Fruit fly (Drosophila melanogaster) Kc167 (cell line): Measurements from ENCODE around the gene CG43999.

ENCODE experiments used
- Myc ChIP-seq: fragments of >200 bp; optimal IDR thresholded peaks from 2 replicates; lab custom pipeline; 2017; ENCODE audit warnings: missing external identifiers
- Sin3A ChIP-seq: fragments of >200 bp; optimal IDR thresholded peaks from 2 replicates; lab custom pipeline; 2018; ENCODE audit warnings: missing external identifiers
- h ChIP-seq: fragments of >200 bp; optimal IDR thresholded peaks from 3 replicates; lab custom pipeline; 2018; ENCODE audit warnings: missing external identifiers
- insv ChIP-seq: fragments of >200 bp; optimal IDR thresholded peaks from 3 replicates; lab custom pipeline; 2018; ENCODE audit warnings: missing external identifiers
- psq ChIP-seq: fragments of >200 bp; optimal IDR thresholded peaks from 2 replicates; lab custom pipeline; 2017; ENCODE audit warnings: missing external identifiers
- ttk ChIP-seq: sonication (Bioruptor generic); optimal IDR thresholded peaks from 2 replicates; lab custom pipeline; 2017; ENCODE audit warnings: missing external identifiers

Gene CG43999

dm6 chr3R:23948466-23949413, 19.9 kb upstream of the CG43999 start:
- TF ChIP-seq ttk = no peak
- no peak for TF ChIP-seq Myc
- TF ChIP-seq Sin3A (lab: Kevin White, UChicago) = no peak
- no peak for TF ChIP-seq insv (lab: Kevin White, UChicago)
- no peak for TF ChIP-seq psq
- no peak for TF ChIP-seq h

DNA sequence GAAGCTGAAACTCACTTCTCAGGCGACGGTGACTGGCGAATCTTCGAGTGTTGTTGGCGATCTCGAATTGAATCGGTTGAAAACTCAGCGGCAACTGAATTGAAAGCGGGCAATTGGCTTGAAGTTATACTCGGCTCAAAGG, 19.4 kb upstream of the CG43999 start, which contains the start of gene CG12268:
Gene CG12268 (minus strand): TSS at position 101 of the 142 bp plus-strand sequence.
- no peak for TF ChIP-seq psq
- TF ChIP-seq insv (lab: Kevin White, UChicago) = no peak
- no peak for TF ChIP-seq Sin3A (lab: Kevin White, UChicago)
- no peak for TF ChIP-seq h
- no peak for TF ChIP-seq Myc
- no peak for TF ChIP-seq ttk

DNA sequence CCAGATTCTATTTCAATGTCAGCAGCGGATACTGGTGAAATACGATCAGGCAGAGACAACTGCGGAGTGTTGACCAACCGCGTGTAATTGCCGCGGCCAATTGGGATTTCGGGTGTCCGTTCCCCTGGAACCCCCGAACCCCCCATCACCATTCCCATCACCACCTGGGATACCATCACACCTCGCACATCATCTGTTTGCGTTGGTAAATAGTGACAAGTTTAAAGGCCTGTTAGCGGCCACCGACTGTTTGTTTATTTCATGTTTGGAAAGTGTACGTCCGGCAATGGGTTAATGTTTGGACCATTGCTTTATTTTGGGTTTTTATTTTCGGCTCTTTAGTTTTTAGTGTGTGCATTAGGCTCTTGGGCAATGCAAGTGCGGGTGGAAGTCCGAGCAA, 18.2 kb upstream of the CG43999 start:
- TF ChIP-seq Myc (no peak), h (no peak), Sin3A (lab: Kevin White, UChicago) (no peak), psq (no peak), insv (lab: Kevin White, UChicago) (no peak), ttk (no peak)

dm6 chr3R:23943843-23944356, 15.1 kb upstream of the CG43999 start:
- TF ChIP-seq Myc (no peak), Sin3A (lab: Kevin White, UChicago) (no peak), h (no peak), psq (no peak), ttk (no peak), insv (lab: Kevin White, UChicago) (no peak)

- TF ChIP-seq insv (lab: Kevin White, UChicago) (no peak), psq (no peak), h (no peak), ttk (no peak), Sin3A (lab: Kevin White, UChicago) (no peak)
These were observed 14.2 kb upstream of the CG43999 start, which contains the start of gene Gdh for dm6 chr3R:23942965-23943413. Gene Gdh, minus strand, starts transcription at chr3R:23943101.

dm6 chr3R:23942550-23942949, 13.8 kb upstream of the CG43999 start:
- TF ChIP-seq h (no peak), ttk (peak; percentile 96), insv (lab: Kevin White, UChicago) (no peak), Sin3A (lab: Kevin White, UChicago) (no peak)

DNA sequence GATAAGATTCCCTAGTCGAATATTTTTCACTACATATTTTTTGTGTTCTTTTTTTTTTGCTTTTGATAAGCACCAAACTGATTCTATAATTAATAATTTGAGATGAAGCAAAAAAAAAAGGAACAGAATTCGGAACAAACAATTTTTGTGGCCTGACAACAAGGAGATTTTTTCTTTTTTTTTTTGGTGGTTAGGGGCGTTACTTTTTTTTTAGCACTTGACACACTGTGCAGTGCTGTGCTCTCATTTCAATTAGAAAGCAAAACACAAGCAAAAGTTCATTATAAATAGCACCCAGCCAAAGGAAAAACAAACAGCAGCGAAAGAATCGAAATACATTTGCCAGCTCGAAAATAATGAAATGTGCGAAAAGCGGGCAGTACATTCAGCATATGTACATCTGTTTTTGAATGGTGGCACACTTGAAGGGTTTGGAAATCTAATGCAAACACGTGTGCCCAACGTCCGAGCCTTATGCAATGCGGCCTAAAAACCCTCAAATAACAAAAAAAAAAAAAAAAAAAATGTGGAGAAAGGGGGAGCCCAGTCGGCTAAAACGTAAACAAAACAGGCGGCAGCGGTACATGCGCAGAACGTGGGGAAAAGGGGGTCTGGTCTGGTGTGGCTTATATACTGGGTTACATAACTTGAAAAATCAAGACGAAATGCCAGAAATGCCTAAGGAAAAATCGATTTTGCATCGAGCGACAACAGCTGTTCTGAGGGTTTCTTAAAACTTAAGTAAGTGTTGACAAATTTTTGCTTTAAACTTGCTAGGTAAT, 13.0 kb upstream of the CG43999 start:
- TF ChIP-seq h = no peak
- TF ChIP-seq insv (lab: Kevin White, UChicago) = no peak
- no peak for TF ChIP-seq psq
- no peak for TF ChIP-seq Myc
- no peak for TF ChIP-seq ttk
- TF ChIP-seq Sin3A (lab: Kevin White, UChicago) = no peak

DNA sequence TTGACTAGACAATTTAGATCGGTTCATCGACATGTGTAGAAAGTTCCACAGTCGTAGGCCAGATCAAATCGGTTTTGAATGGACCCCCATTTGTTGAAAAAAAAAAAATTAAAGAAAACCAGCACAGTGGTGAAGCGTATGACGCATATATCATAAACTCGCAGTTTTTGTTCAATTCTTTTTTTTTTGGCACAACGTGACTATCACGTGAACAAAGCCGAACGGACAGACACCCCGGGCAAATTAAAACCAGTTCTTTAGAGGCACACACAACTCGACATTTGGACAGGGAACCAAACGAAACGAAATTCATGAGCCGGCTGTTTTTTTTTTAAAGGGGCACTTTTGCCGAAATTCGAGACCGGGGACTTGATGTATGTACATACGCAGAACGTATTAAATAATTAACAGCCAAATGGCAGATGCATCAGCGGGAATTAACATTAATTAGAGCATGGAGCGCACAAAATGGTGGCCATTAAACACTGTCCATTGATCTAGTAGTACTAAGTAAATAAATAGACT, 12.1 kb upstream of the CG43999 start:
- TF ChIP-seq insv (lab: Kevin White, UChicago) = no peak
- no peak for TF ChIP-seq Sin3A (lab: Kevin White, UChicago)

DNA sequence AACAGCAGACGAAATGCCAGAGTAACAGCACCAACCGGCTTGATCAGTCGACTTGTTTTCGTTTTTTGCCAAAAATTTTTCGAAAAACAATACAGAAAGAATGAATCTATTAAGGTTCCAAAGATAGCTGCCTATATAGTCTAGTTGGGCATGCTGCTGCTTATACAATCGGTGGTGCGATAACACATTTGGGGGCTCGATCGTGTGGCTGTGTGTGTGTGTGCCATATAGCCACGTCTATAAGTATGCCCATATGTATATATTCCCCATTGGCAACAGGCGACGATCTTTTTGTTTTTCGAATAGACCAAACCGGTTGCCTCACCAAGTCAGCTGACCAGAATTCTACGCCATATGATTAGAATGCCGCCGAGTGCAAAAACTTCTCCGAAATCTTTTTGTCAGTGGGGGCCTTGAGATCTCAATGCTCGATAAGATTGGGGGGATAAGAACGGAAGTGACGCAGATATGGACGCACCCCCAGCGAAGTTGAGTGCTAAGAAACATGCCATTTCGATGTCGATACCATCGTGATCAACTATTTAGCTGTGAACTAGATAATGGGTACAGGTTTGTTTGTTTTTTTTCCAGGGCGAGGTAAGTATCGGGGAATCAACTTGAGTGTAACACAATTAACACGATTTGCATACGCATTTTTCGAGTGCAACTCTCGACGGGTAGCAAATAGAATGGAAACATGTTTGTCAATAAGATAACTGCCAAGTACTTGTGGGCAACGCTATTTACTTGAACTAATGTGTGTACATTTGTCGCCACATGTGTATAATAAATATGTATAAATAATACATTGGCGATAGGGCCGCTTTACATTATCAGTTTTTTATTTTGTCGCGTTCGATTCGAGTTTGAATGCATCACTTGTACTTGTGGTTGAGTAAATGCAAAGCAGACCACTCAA, 11.4 kb upstream of the CG43999 start:
- TF ChIP-seq h (no peak), Myc (no peak), psq (no peak), insv (lab: Kevin White, UChicago) (no peak), ttk (no peak), Sin3A (lab: Kevin White, UChicago) (no peak)

dm6 chr3R:23938564-23939122, 9.8 kb upstream of the CG43999 start:
- no peak for TF ChIP-seq h
- no peak for TF ChIP-seq psq
- no peak for TF ChIP-seq Myc
- TF ChIP-seq insv (lab: Kevin White, UChicago) = no peak
- TF ChIP-seq Sin3A (lab: Kevin White, UChicago) = no peak
- no peak for TF ChIP-seq ttk

dm6 chr3R:23933684-23934575, 5.1 kb upstream of the CG43999 start, which contains the start of gene CG5854:
Gene CG5854, plus strand, starts transcription at chr3R:23933912.
- TF ChIP-seq psq (no peak), Sin3A (lab: Kevin White, UChicago) (no peak), Myc (no peak), ttk (no peak), insv (lab: Kevin White, UChicago) (no peak), h (no peak)
